Worm (Caenorhabditis elegans) whole organism, L3 larva: Measurements from ENCODE around the gene ZK1098.2.

Source experiments
- aly-2 ChIP-seq: fragments of 150-350 bp; optimal IDR thresholded peaks from 2 replicates; lab custom pipeline; 2014; ENCODE audit warnings: missing biosample characterization, missing genetic modification characterization
- eor-1 ChIP-seq, 2 experiments: fragments of 150-350 bp; optimal IDR thresholded peaks; 2 replicates each; lab custom pipeline; 2014 to 2018; ENCODE audit warnings: missing biosample characterization in 2 of 2, missing genetic modification characterization in 2 of 2
- snpc-4 ChIP-seq: fragments of 150-350 bp; optimal IDR thresholded peaks from 2 replicates; lab custom pipeline; 2014; ENCODE audit warnings: missing biosample characterization, missing genetic modification characterization

DNA sequence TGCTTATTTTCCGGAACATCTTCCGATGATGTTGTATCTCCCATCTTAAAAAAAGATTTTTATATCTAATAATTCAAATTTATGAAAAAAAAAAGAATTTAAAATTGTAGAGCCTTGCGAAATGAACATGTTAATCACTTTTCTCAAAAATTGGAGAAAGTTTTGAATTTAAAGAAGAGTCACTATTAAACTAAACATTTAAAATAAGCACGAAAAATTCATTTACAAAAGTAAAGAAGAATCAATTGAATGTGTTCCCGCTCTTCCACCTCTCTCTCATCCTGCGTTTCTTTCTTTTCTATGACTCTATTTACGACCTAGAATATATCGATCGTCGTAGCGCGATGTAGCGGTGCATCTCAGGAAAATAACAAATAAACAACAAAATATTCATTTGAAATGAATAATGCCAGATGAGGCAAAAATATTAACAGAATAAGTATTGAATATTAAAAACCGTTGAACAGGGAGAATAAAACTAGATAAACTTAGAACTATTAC, 9.7 kb downstream of the ZK1098.2 start, which contains the start of gene ZK1098.3:
- TF ChIP-seq snpc-4 (tag; lab: Kevin White, UChicago), result no peak
- no peak for TF ChIP-seq aly-2
- TF ChIP-seq eor-1 (tag; optimal IDR thresholded peaks at IDR 0.05; lab: Kevin White, UChicago), result no peak
